Worm (Caenorhabditis elegans) whole organism, late embryonic: ENCODE data around the gene cwp-1.
A peak's percentile ranks its signal among the peaks of the same experiment; 100 is the strongest.

Experiments used
- C38D4.7 ChIP-seq: fragments of 200-800 bp; sonication (Bioruptor generic); optimal IDR thresholded peaks from 2 replicates; lab custom pipeline; 2018; ENCODE audit warnings: mild to moderate bottlenecking, missing genetic modification characterization, moderate library complexity, missing compliant biosample characterization
- K09A11.1 ChIP-seq: sonication (generic microtip); optimal IDR thresholded peaks from 2 replicates; lab custom pipeline; 2017; ENCODE audit warnings: antibody characterized with exemption, mild to moderate bottlenecking, missing genetic modification characterization, missing compliant biosample characterization; ENCODE audit not compliant: insufficient read depth
- T23F11.4 ChIP-seq: fragments of 200-800 bp; sonication (Bioruptor generic); optimal IDR thresholded peaks from 2 replicates; lab custom pipeline; 2018; ENCODE audit warnings: mild to moderate bottlenecking, missing genetic modification characterization, missing compliant biosample characterization
- ama-1 ChIP-seq: fragments of 150-350 bp; optimal IDR thresholded peaks from 2 replicates; lab custom pipeline; 2014
- ceh-18 ChIP-seq: sonication (generic microtip); optimal IDR thresholded peaks from 2 replicates; lab custom pipeline; 2016; ENCODE audit warnings: missing genetic modification characterization, missing compliant biosample characterization
- ceh-19 ChIP-seq: fragments of 200-800 bp; sonication (Bioruptor generic); optimal IDR thresholded peaks from 2 replicates; lab custom pipeline; 2018; ENCODE audit warnings: mild to moderate bottlenecking, missing genetic modification characterization, missing compliant biosample characterization
- ceh-24 ChIP-seq: sonication (generic microtip); optimal IDR thresholded peaks from 2 replicates; lab custom pipeline; 2016; ENCODE audit warnings: mild to moderate bottlenecking, missing genetic modification characterization, missing compliant biosample characterization
- ceh-30 ChIP-seq: fragments of 150-350 bp; optimal IDR thresholded peaks from 2 replicates; lab custom pipeline; 2014; ENCODE audit warnings: missing biosample characterization, missing genetic modification characterization
- ceh-31 ChIP-seq: sonication (generic microtip); optimal IDR thresholded peaks from 2 replicates; lab custom pipeline; 2016; ENCODE audit warnings: missing genetic modification characterization, missing compliant biosample characterization
- ceh-34 ChIP-seq: sonication (generic microtip); optimal IDR thresholded peaks from 2 replicates; lab custom pipeline; 2016; ENCODE audit warnings: mild to moderate bottlenecking, missing genetic modification characterization, missing compliant biosample characterization
- ceh-48 ChIP-seq: sonication (generic microtip); optimal IDR thresholded peaks from 2 replicates; lab custom pipeline; 2016; ENCODE audit warnings: missing genetic modification characterization, inconsistent platforms, missing compliant biosample characterization
- dve-1 ChIP-seq: sonication (generic microtip); optimal IDR thresholded peaks from 2 replicates; lab custom pipeline; 2017; ENCODE audit warnings: antibody characterized with exemption, mild to moderate bottlenecking, missing genetic modification characterization, missing compliant biosample characterization
- elt-2 ChIP-seq: sonication (generic microtip); optimal IDR thresholded peaks from 2 replicates; lab custom pipeline; 2016; ENCODE audit warnings: missing genetic modification reagents, missing genetic modification characterization, missing compliant biosample characterization
- fax-1 ChIP-seq: sonication (generic microtip); optimal IDR thresholded peaks from 2 replicates; lab custom pipeline; 2016; ENCODE audit warnings: missing genotype, missing genetic modification characterization, missing compliant biosample characterization
- fkh-10 ChIP-seq: fragments of 150-350 bp; optimal IDR thresholded peaks from 2 replicates; lab custom pipeline; 2014; ENCODE audit warnings: missing biosample characterization, missing genetic modification reagents, missing genetic modification characterization
- hlh-6 ChIP-seq: sonication (generic microtip); optimal IDR thresholded peaks from 2 replicates; lab custom pipeline; 2016; ENCODE audit warnings: missing genotype, missing genetic modification characterization, missing compliant biosample characterization
- mec-3 ChIP-seq: sonication (generic microtip); optimal IDR thresholded peaks from 2 replicates; lab custom pipeline; 2016; ENCODE audit warnings: borderline replicate concordance, missing genetic modification characterization, missing compliant biosample characterization
- nfya-1 ChIP-seq: sonication (generic microtip); optimal IDR thresholded peaks from 2 replicates; lab custom pipeline; 2017; ENCODE audit warnings: missing genetic modification characterization, mild to moderate bottlenecking, missing compliant biosample characterization, antibody characterized with exemption, moderate library complexity
- nhr-11 ChIP-seq: fragments of 150-350 bp; optimal IDR thresholded peaks from 2 replicates; lab custom pipeline; 2014; ENCODE audit warnings: missing biosample characterization, missing genetic modification characterization
- nhr-232 ChIP-seq: sonication (generic microtip); optimal IDR thresholded peaks from 2 replicates; lab custom pipeline; 2016; ENCODE audit warnings: missing genetic modification characterization, missing compliant biosample characterization
- odd-2 ChIP-seq: sonication (generic microtip); optimal IDR thresholded peaks from 2 replicates; lab custom pipeline; 2017; ENCODE audit warnings: antibody characterized with exemption, mild to moderate bottlenecking, missing genetic modification characterization, missing compliant biosample characterization
- pha-2 ChIP-seq: sonication (generic microtip); optimal IDR thresholded peaks from 2 replicates; lab custom pipeline; 2017; ENCODE audit warnings: mild to moderate bottlenecking, missing genetic modification characterization, missing compliant biosample characterization
- pha-4 ChIP-seq: fragments of 150-350 bp; optimal IDR thresholded peaks from 2 replicates; lab custom pipeline; 2018; ENCODE audit warnings: missing biosample characterization, missing genetic modification reagents, missing genetic modification characterization
- pqm-1 ChIP-seq: sonication (generic microtip); optimal IDR thresholded peaks from 2 replicates; lab custom pipeline; 2016; ENCODE audit warnings: missing genetic modification characterization, missing compliant biosample characterization
- ref-2 ChIP-seq: sonication (generic microtip); optimal IDR thresholded peaks from 2 replicates; lab custom pipeline; 2016; ENCODE audit warnings: missing genetic modification characterization, missing compliant biosample characterization
- sox-2 ChIP-seq: fragments of 200-800 bp; sonication (Bioruptor generic); IDR thresholded peaks from 2 replicates; pipeline ENCODE4 v1.3.6; 2022; ENCODE audit warnings: missing genetic modification reagents, missing genetic modification characterization, missing compliant biosample characterization
- sox-4 ChIP-seq: sonication (generic microtip); optimal IDR thresholded peaks from 2 replicates; lab custom pipeline; 2017; ENCODE audit warnings: mild to moderate bottlenecking, missing genetic modification characterization, inconsistent platforms, missing compliant biosample characterization
- syd-9 ChIP-seq: sonication (generic microtip); optimal IDR thresholded peaks from 2 replicates; lab custom pipeline; 2016; ENCODE audit warnings: mild to moderate bottlenecking, missing genetic modification characterization, moderate library complexity, missing compliant biosample characterization
- tbx-2 ChIP-seq: sonication (generic microtip); optimal IDR thresholded peaks from 2 replicates; lab custom pipeline; 2016; ENCODE audit warnings: missing genetic modification characterization, missing compliant biosample characterization
- ttx-3 ChIP-seq: sonication (generic microtip); optimal IDR thresholded peaks from 2 replicates; lab custom pipeline; 2016; ENCODE audit warnings: missing genetic modification reagents, missing genetic modification characterization, missing compliant biosample characterization
- unc-3 ChIP-seq, 2 experiments: fragments of 200-800 bp in 1 of 2; sonication (Bioruptor generic) in 1 of 2; sonication (generic microtip) in 1 of 2; conservative IDR thresholded peaks in 1 of 2; optimal IDR thresholded peaks in 1 of 2; 2 replicates each; pipeline versions ENCODE4 v1.3.6 to Lab custom; 2016 to 2022; ENCODE audit warnings: missing compliant biosample characterization in 2 of 2, missing genetic modification characterization in 2 of 2, missing genetic modification reagents in 1 of 2
- unc-42 ChIP-seq: sonication (generic microtip); optimal IDR thresholded peaks from 2 replicates; lab custom pipeline; 2016; ENCODE audit warnings: missing genotype, missing genetic modification characterization, missing compliant biosample characterization
- unc-55 ChIP-seq: sonication (generic microtip); optimal IDR thresholded peaks from 2 replicates; lab custom pipeline; 2017; ENCODE audit warnings: missing biosample characterization, missing genetic modification reagents, missing genetic modification characterization
- unc-86 ChIP-seq: sonication (generic microtip); optimal IDR thresholded peaks from 2 replicates; lab custom pipeline; 2016; ENCODE audit warnings: missing genetic modification characterization, missing compliant biosample characterization
- zip-5 ChIP-seq: sonication (generic microtip); optimal IDR thresholded peaks from 2 replicates; lab custom pipeline; 2016; ENCODE audit warnings: missing genetic modification characterization, missing compliant biosample characterization

The cwp-1 gene

ce11 chrV:4868698-4869097, 27.6 kb upstream of the cwp-1 start:
- TF ChIP-seq ama-1 (lab: Kevin White, UChicago) (no peak), fax-1 (tag; lab: Kevin White, UChicago) (no peak), ceh-24 (no peak), zip-5 (tag; lab: Kevin White, UChicago) (no peak), C38D4.7 (GFP tag; lab: Kevin White, UChicago) (no peak)

ce11 chrV:4867535-4867934, 26.5 kb upstream of the cwp-1 start:
- TF ChIP-seq unc-3 (GFP tag; conservative IDR thresholded peaks at IDR 0.05; lab: Robert Waterston, UW) (no peak), unc-3 (tag; optimal IDR thresholded peaks at IDR 0.05; lab: Kevin White, UChicago) (no peak), pha-4 (tag; lab: Kevin White, UChicago) (no peak), K09A11.1 (no peak), fax-1 (tag; lab: Kevin White, UChicago) (no peak), unc-55 (GFP tag; lab: Kevin White, UChicago) (no peak), odd-2 (no peak), nhr-11 (tag; lab: Kevin White, UChicago) (no peak)

- TF ChIP-seq nhr-232 (tag; lab: Kevin White, UChicago) (no peak), unc-3 (GFP tag; conservative IDR thresholded peaks at IDR 0.05; lab: Robert Waterston, UW) (no peak), unc-3 (tag; optimal IDR thresholded peaks at IDR 0.05; lab: Kevin White, UChicago) (no peak), nhr-11 (tag; lab: Kevin White, UChicago) (no peak), mec-3 (tag; lab: Kevin White, UChicago) (no peak), ceh-34 (tag; lab: Kevin White, UChicago) (no peak)
These were observed 24.3 kb upstream of the cwp-1 start, which contains the start of gene srd-32 for ce11 chrV:4865364-4865763. TSS of gene srd-32 (plus strand) at chrV:4865664.

ce11 chrV:4864330-4864729, 23.3 kb upstream of the cwp-1 start:
- TF ChIP-seq elt-2: no peak
- no peak for TF ChIP-seq sox-4
- no peak for TF ChIP-seq sox-2 (GFP tag; lab: Robert Waterston, UW)
- TF ChIP-seq T23F11.4 (GFP tag; lab: Kevin White, UChicago): no peak
- TF ChIP-seq ceh-18 (tag; lab: Kevin White, UChicago): no peak
- TF ChIP-seq ceh-34 (tag; lab: Kevin White, UChicago): no peak
- TF ChIP-seq unc-86: no peak
- TF ChIP-seq ceh-30 (tag; lab: Kevin White, UChicago): no peak
- TF ChIP-seq K09A11.1: no peak
- no peak for TF ChIP-seq pha-2 (tag; lab: Kevin White, UChicago)
- TF ChIP-seq pqm-1 (tag; lab: Kevin White, UChicago): no peak
- TF ChIP-seq ceh-48 (tag; lab: Kevin White, UChicago): no peak
- TF ChIP-seq zip-5 (tag; lab: Kevin White, UChicago): no peak
- no peak for TF ChIP-seq ref-2 (tag; lab: Kevin White, UChicago)

- TF ChIP-seq fkh-10 (GFP tag; lab: Kevin White, UChicago) (no peak), nhr-232 (tag; lab: Kevin White, UChicago) (no peak), unc-55 (GFP tag; lab: Kevin White, UChicago) (peak; percentile 16)
These were observed 21.7 kb upstream of the cwp-1 start, which contains the start of gene C37H5.13 for ce11 chrV:4862737-4863136. TSS of gene C37H5.13 (minus strand) at chrV:4862965.

ce11 chrV:4860525-4860924, 19.4 kb upstream of the cwp-1 start:
- peak; percentile 39 for TF ChIP-seq unc-55 (GFP tag; lab: Kevin White, UChicago)
- TF ChIP-seq dve-1 (tag; lab: Kevin White, UChicago): no peak
- TF ChIP-seq tbx-2 (tag; lab: Kevin White, UChicago): peak; percentile 21
- peak; percentile 37 for TF ChIP-seq unc-42
- no peak for TF ChIP-seq fkh-10 (GFP tag; lab: Kevin White, UChicago)
- TF ChIP-seq ceh-19 (GFP tag; lab: Kevin White, UChicago): no peak
- peak; percentile 28 for TF ChIP-seq hlh-6 (tag; lab: Kevin White, UChicago)
- peak; percentile 34 for TF ChIP-seq ceh-31 (tag; lab: Kevin White, UChicago)
- TF ChIP-seq ceh-18 (tag; lab: Kevin White, UChicago): peak; percentile 25
- peak; percentile 12 for TF ChIP-seq ref-2 (tag; lab: Kevin White, UChicago)
- no peak for TF ChIP-seq syd-9 (tag; lab: Kevin White, UChicago)
- TF ChIP-seq nfya-1: peak; percentile 43
- TF ChIP-seq ceh-30 (tag; lab: Kevin White, UChicago): no peak
- TF ChIP-seq ttx-3: no peak
- no peak for TF ChIP-seq K09A11.1
